Worm (Caenorhabditis elegans) whole organism, young adult: ENCODE data around the gene enri-1.

Experiments used
- B0261.1 ChIP-seq: sonication (generic microtip); optimal IDR thresholded peaks from 2 replicates; lab custom pipeline; 2016; ENCODE audit warnings: mild to moderate bottlenecking, missing genetic modification characterization, moderate library complexity, missing compliant biosample characterization
- F33H1.4 ChIP-seq: fragments of 200-800 bp; sonication (Bioruptor generic); IDR thresholded peaks from 2 replicates; pipeline ENCODE4 v1.3.6; 2022; ENCODE audit warnings: missing genetic modification reagents, missing genetic modification characterization, missing compliant biosample characterization
- F39B2.1 ChIP-seq: fragments of 200-800 bp; sonication (Bioruptor generic); IDR thresholded peaks from 2 replicates; pipeline ENCODE4 v1.3.6; 2022; ENCODE audit warnings: missing genetic modification reagents, missing genetic modification characterization, missing compliant biosample characterization
- F57C9.4 ChIP-seq: sonication (generic microtip); optimal IDR thresholded peaks from 2 replicates; lab custom pipeline; 2017; ENCODE audit warnings: mild to moderate bottlenecking, missing genetic modification characterization, missing compliant biosample characterization
- T26A5.8 ChIP-seq: sonication (generic microtip); optimal IDR thresholded peaks from 2 replicates; lab custom pipeline; 2016; ENCODE audit warnings: missing genetic modification characterization, missing compliant biosample characterization
- Y53F4B.3 ChIP-seq: fragments of 200-800 bp; sonication (Bioruptor generic); IDR thresholded peaks from 2 replicates; pipeline ENCODE4 v1.3.6; 2022; ENCODE audit warnings: missing genetic modification reagents, missing genetic modification characterization, missing compliant biosample characterization
- Y53G8AR.9 ChIP-seq: fragments of 200-800 bp; sonication (Bioruptor generic); conservative IDR thresholded peaks from 2 replicates; pipeline ENCODE4 v1.3.6; 2022; ENCODE audit warnings: missing genetic modification reagents, missing genetic modification characterization, missing compliant biosample characterization
- Y67H2A.10 ChIP-seq: fragments of 200-800 bp; sonication (Bioruptor generic); conservative IDR thresholded peaks from 2 replicates; pipeline ENCODE4 v1.3.6; 2022; ENCODE audit warnings: missing genetic modification reagents, missing genetic modification characterization, missing compliant biosample characterization
- akir-1 ChIP-seq: fragments of 200-800 bp; sonication (Bioruptor generic); optimal IDR thresholded peaks from 2 replicates; lab custom pipeline; 2018; ENCODE audit warnings: mild to moderate bottlenecking, missing genetic modification characterization, moderate library complexity, missing compliant biosample characterization
- attf-6 ChIP-seq: fragments of 200-800 bp; sonication (Bioruptor generic); IDR thresholded peaks from 2 replicates; pipeline ENCODE4 v1.3.6; 2022; ENCODE audit warnings: missing genetic modification reagents, missing genetic modification characterization, missing compliant biosample characterization
- ccch-3 ChIP-seq: fragments of 200-800 bp; sonication (Bioruptor generic); optimal IDR thresholded peaks from 2 replicates; lab custom pipeline; 2018; ENCODE audit warnings: mild to moderate bottlenecking, missing genetic modification characterization, missing compliant biosample characterization
- ceh-40 ChIP-seq: fragments of 200-800 bp; sonication (Bioruptor generic); IDR thresholded peaks from 2 replicates; pipeline ENCODE4 v1.3.6; 2022; ENCODE audit warnings: missing genetic modification characterization, missing compliant biosample characterization
- ceh-58 ChIP-seq: fragments of 200-800 bp; sonication (Bioruptor generic); IDR thresholded peaks from 2 replicates; pipeline ENCODE4 v1.3.6; 2022; ENCODE audit warnings: missing genetic modification characterization, missing compliant biosample characterization
- ceh-91 ChIP-seq: fragments of 200-800 bp; sonication (Bioruptor generic); IDR thresholded peaks from 2 replicates; pipeline ENCODE4 v1.3.6; 2022; ENCODE audit warnings: missing genetic modification reagents, missing genetic modification characterization, missing compliant biosample characterization
- die-1 ChIP-seq: sonication (generic microtip); optimal IDR thresholded peaks from 2 replicates; lab custom pipeline; 2016; ENCODE audit warnings: missing genotype, mild to moderate bottlenecking, missing genetic modification characterization, missing compliant biosample characterization
- dox-1 ChIP-seq: fragments of 200-800 bp; sonication (Bioruptor generic); IDR thresholded peaks from 2 replicates; pipeline ENCODE4 v1.3.6; 2022; ENCODE audit warnings: missing genetic modification reagents, missing genetic modification characterization, missing compliant biosample characterization
- egl-44 ChIP-seq: fragments of 200-800 bp; sonication (Bioruptor generic); IDR thresholded peaks from 2 replicates; pipeline ENCODE4 v1.3.6; 2022; ENCODE audit warnings: missing genetic modification reagents, missing genetic modification characterization, missing compliant biosample characterization
- ets-4 ChIP-seq: fragments of 200-800 bp; sonication (Bioruptor generic); optimal IDR thresholded peaks from 2 replicates; lab custom pipeline; 2018; ENCODE audit warnings: mild to moderate bottlenecking, missing genetic modification characterization, missing compliant biosample characterization
- hlh-12 ChIP-seq: sonication (generic microtip); optimal IDR thresholded peaks from 2 replicates; lab custom pipeline; 2016; ENCODE audit warnings: missing genetic modification characterization, missing compliant biosample characterization
- hmg-1.2 ChIP-seq: fragments of 200-800 bp; sonication (Bioruptor generic); IDR thresholded peaks from 2 replicates; pipeline ENCODE4 v1.3.6; 2022; ENCODE audit warnings: missing genetic modification reagents, missing genetic modification characterization, missing compliant biosample characterization
- lsl-1 ChIP-seq: fragments of 200-800 bp; sonication (Bioruptor generic); optimal IDR thresholded peaks from 2 replicates; lab custom pipeline; 2018; ENCODE audit warnings: mild to moderate bottlenecking, missing genetic modification characterization, moderate library complexity, missing compliant biosample characterization
- madf-3 ChIP-seq: fragments of 200-800 bp; sonication (Bioruptor generic); IDR thresholded peaks from 2 replicates; pipeline ENCODE4 v1.3.6; 2022; ENCODE audit warnings: missing genetic modification reagents, missing genetic modification characterization, missing compliant biosample characterization
- madf-8 ChIP-seq: fragments of 200-800 bp; sonication (Bioruptor generic); conservative IDR thresholded peaks from 2 replicates; pipeline ENCODE4 v1.3.6; 2022; ENCODE audit warnings: missing genetic modification reagents, missing genetic modification characterization, missing compliant biosample characterization
- nfya-1 ChIP-seq: sonication (generic microtip); optimal IDR thresholded peaks from 2 replicates; lab custom pipeline; 2017; ENCODE audit warnings: antibody characterized with exemption, missing compliant biosample characterization, missing genetic modification characterization, borderline replicate concordance; ENCODE audit not compliant: insufficient read depth
- nfya-2 ChIP-seq: fragments of 200-800 bp; sonication (Bioruptor generic); IDR thresholded peaks from 2 replicates; pipeline ENCODE4 v1.3.6; 2022; ENCODE audit warnings: missing genetic modification reagents, missing genetic modification characterization, missing compliant biosample characterization
- nfyb-1 ChIP-seq: fragments of 200-800 bp; sonication (Bioruptor generic); IDR thresholded peaks from 2 replicates; pipeline ENCODE4 v1.3.6; 2022; ENCODE audit warnings: missing genetic modification reagents, missing genetic modification characterization, missing compliant biosample characterization
- nhr-80 ChIP-seq: sonication (generic microtip); optimal IDR thresholded peaks from 2 replicates; lab custom pipeline; 2016; ENCODE audit warnings: missing genetic modification characterization, missing compliant biosample characterization
- sea-2 ChIP-seq: fragments of 200-800 bp; sonication (Bioruptor generic); IDR thresholded peaks from 2 replicates; pipeline ENCODE4 v1.3.6; 2022; ENCODE audit warnings: missing genetic modification characterization, missing compliant biosample characterization
- somi-1 ChIP-seq: fragments of 200-800 bp; sonication (Bioruptor generic); optimal IDR thresholded peaks from 2 replicates; lab custom pipeline; 2018; ENCODE audit warnings: mild to moderate bottlenecking, missing genetic modification characterization, missing compliant biosample characterization
- unc-62 ChIP-seq: fragments of 150-350 bp; optimal IDR thresholded peaks from 2 replicates; lab custom pipeline; 2014; ENCODE audit warnings: missing biosample characterization, missing genetic modification reagents, missing genetic modification characterization
- ztf-22 ChIP-seq: fragments of 200-800 bp; sonication (Bioruptor generic); optimal IDR thresholded peaks from 2 replicates; lab custom pipeline; 2018; ENCODE audit warnings: mild to moderate bottlenecking, missing genetic modification characterization, moderate library complexity, missing compliant biosample characterization

The enri-1 gene

DNA sequence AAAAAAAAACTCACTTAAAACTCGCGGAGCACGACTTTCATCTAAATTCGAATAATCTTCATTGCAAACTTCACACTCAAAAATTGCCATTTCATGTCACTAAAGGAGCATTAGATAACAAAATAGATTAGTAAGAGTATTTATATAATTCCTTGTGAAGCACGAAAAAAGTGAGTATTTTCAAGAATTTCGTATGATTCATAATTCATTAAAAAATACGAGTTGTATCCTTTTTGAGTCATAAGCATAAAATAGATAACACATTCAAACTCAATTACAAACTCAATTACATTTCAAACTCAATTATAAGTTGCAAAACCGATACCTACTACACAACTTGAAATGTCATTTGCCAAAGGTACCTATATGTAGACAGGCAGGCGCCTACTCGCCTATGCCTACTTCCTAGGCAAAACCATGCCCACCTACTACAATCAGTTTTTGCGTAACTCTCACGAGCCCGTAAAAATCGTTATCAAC lies 12.4 kb downstream of the enri-1 start, which contains the start of the genes ZK1240.8 and ZK1240.1:
TSS of gene ZK1240.8 (minus strand) at position 101 of the 480 bp plus-strand sequence.
TSS of gene ZK1240.1 (plus strand) at position 430 of the 480 bp plus-strand sequence.
- no peak for TF ChIP-seq egl-44 (GFP tag; lab: Robert Waterston, UW)
- TF ChIP-seq somi-1 (GFP tag; lab: Kevin White, UChicago) = no peak
- TF ChIP-seq hmg-1.2 (GFP tag; lab: Robert Waterston, UW) = no peak
- TF ChIP-seq lsl-1 (GFP tag; lab: Kevin White, UChicago) = no peak
- no peak for TF ChIP-seq dox-1

DNA sequence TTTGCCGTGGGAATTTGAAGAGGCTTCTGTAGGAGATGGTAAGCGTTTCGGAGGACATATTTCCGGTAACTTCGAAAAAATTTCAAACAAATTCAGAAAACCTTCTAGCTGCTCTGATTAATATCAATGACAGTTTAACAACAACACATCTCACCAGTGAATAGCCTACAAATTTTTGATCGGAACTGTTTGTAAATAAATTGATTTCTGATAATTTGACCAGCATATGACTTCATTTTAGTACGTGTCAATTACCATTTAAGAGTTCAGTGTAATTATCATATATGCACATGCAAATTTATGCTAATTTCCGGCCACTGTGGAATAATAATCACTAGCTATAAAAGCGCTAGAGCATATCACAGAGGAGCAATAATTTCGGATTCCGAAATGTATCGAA lies 16.5 kb downstream of the enri-1 start, which contains the start of gene ZK1240.11:
TSS of gene ZK1240.11 (plus strand) at position 301 of the 400 bp plus-strand sequence.
- TF ChIP-seq B0261.1 (tag; lab: Kevin White, UChicago) (no peak), nhr-80 (tag; lab: Kevin White, UChicago) (no peak), T26A5.8 (no peak), nfya-2 (no peak), F33H1.4 (GFP tag; lab: Robert Waterston, UW) (no peak), ceh-91 (GFP tag; lab: Robert Waterston, UW) (no peak), F39B2.1 (GFP tag; lab: Robert Waterston, UW) (no peak), sea-2 (GFP tag; lab: Robert Waterston, UW) (no peak), ccch-3 (GFP tag; lab: Kevin White, UChicago) (no peak), Y53G8AR.9 (GFP tag; lab: Robert Waterston, UW) (no peak), akir-1 (no peak), attf-6 (GFP tag; lab: Robert Waterston, UW) (no peak), nfya-1 (tag; lab: Kevin White, UChicago) (no peak), nfyb-1 (GFP tag; lab: Robert Waterston, UW) (no peak), hlh-12 (no peak), madf-3 (no peak), madf-8 (GFP tag; lab: Robert Waterston, UW) (no peak), Y53F4B.3 (GFP tag; lab: Robert Waterston, UW) (no peak), F57C9.4 (tag; lab: Kevin White, UChicago) (no peak)

DNA sequence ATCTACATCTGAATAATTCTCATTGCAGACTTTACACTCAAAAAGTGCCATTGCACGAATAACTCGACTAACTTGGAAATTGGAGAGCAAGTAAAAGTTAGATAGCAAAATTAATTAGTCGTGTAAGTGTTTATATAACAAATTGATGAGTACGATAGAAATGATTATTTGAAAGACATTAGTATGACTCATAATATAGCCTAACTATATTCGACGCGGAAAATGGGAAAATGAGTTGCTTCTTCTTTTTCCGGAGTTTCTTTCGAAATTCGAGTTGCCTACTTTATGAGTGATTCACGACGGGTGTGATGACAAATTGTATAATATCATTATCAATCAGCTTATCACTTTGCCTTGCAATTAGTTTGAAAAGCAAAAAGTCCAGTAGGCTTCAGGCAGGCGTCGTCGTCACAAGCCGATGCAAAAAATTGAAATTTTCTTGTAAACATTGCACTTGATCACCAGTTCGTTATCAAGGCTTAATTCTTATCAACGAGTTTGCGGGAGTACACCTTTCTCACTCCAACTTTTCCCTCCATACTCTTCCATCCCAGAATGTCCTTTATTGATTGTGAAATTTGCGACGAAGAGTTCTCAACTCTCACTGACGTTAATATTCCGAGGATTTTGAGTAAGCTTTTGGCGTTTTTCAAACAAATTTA lies 18.4 kb downstream of the enri-1 start, which contains the start of the genes ZK1240.6 and ZK1240.2:
TSS of gene ZK1240.6 (minus strand) at position 51 of the 662 bp plus-strand sequence.
TSS of gene ZK1240.2 (plus strand) at position 520 of the 662 bp plus-strand sequence.
- TF ChIP-seq nfyb-1 (GFP tag; lab: Robert Waterston, UW) (no peak), ets-4 (GFP tag; lab: Kevin White, UChicago) (peak; percentile 58), F57C9.4 (tag; lab: Kevin White, UChicago) (no peak), ceh-40 (GFP tag; lab: Robert Waterston, UW) (no peak), nhr-80 (tag; lab: Kevin White, UChicago) (peak; percentile 85)

DNA sequence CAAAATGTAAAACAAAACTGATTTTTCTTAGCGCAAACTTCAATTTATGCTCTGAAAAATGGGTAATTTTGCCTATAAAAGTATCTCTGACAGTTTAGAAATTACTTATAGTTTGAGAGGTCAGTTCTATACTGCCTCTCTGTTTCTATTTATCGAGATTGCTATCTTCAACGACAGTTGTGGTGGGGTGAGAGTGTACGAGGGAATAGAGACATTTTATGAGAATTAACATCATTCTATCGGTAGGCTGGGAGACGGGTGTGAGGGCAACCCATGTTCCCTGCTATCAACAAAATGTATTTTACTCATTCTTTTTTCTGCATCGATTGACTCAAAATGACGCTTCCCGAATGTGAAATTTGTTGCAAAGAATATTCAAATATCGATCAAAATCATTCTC lies 21.3 kb downstream of the enri-1 start, which contains the start of gene ZK1240.3:
TSS of gene ZK1240.3 (plus strand) at position 238 of the 400 bp plus-strand sequence.
- TF ChIP-seq ets-4 (GFP tag; lab: Kevin White, UChicago) = peak; percentile 64
- no peak for TF ChIP-seq nfya-1 (tag; lab: Kevin White, UChicago)
- TF ChIP-seq dox-1 = peak; percentile 50
- TF ChIP-seq nhr-80 (tag; lab: Kevin White, UChicago) = peak; percentile 93
- TF ChIP-seq ztf-22 (GFP tag; lab: Kevin White, UChicago) = no peak
- no peak for TF ChIP-seq Y67H2A.10 (GFP tag; lab: Robert Waterston, UW)

DNA sequence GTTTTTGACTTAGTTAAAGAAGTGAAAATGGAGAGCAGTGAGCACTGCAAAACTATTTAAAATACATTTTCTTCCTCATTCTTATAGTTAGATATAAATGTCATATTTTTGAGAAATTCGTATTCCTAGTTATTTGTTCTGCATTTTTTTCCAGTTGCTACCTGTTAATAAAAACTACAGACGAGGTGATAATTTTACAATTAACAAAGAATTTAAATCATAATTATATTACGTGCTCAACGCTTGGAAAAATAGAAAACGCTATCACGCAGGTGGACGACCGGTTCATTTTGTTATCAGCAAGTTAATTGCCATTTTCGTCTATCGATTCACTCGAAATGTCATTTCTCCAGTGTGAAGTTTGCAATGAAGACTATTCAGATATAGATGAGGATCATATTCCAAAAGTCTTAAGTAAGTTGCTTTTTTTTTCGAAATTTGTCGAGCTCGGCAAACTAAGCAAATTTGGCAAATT lies 23.5 kb downstream of the enri-1 start, which contains the start of the genes ZK1240.5 and ZK1240.9:
TSS of gene ZK1240.5 (minus strand) at position 51 of the 475 bp plus-strand sequence.
TSS of gene ZK1240.9 (plus strand) at position 307 of the 475 bp plus-strand sequence.
- TF ChIP-seq nhr-80 (tag; lab: Kevin White, UChicago) (peak; percentile 57), die-1 (tag; lab: Kevin White, UChicago) (no peak), egl-44 (GFP tag; lab: Robert Waterston, UW) (no peak), unc-62 (GFP tag; lab: Kevin White, UChicago) (no peak), ceh-58 (no peak)
